Worm (Caenorhabditis elegans): ENCODE measurements around the gene acs-1.
A peak's percentile ranks its signal among the peaks of the same experiment; 100 is the strongest.

acs-1 gene

ce11 chrV:6524757-6525156, at the start of gene acs-1:
acs-1 (plus strand) TSS chrV:6524989.
- no peak for TF ChIP-seq him-1 (tag; optimal IDR thresholded peaks at IDR 0.05)
- TF ChIP-seq W03F9.2 (tag; optimal IDR thresholded peaks at IDR 0.05): no peak
- TF ChIP-seq dao-5 (tag; optimal IDR thresholded peaks at IDR 0.05): no peak

- no peak for TF ChIP-seq dao-5 (tag; optimal IDR thresholded peaks at IDR 0.05)
- no peak for TF ChIP-seq him-1 (tag; optimal IDR thresholded peaks at IDR 0.05)
- no peak for TF ChIP-seq W03F9.2 (tag; optimal IDR thresholded peaks at IDR 0.05)
Measured at ce11 chrV:6476026-6476425, 48.8 kb upstream of the acs-1 start.

- TF ChIP-seq him-1 (tag; optimal IDR thresholded peaks at IDR 0.05): no peak
- no peak for TF ChIP-seq dao-5 (tag; optimal IDR thresholded peaks at IDR 0.05)
- no peak for TF ChIP-seq W03F9.2 (tag; optimal IDR thresholded peaks at IDR 0.05)
Measured at ce11 chrV:6485109-6485508, 39.7 kb upstream of the acs-1 start.

- no peak for TF ChIP-seq dao-5 (tag; optimal IDR thresholded peaks at IDR 0.05)
- no peak for TF ChIP-seq him-1 (tag; optimal IDR thresholded peaks at IDR 0.05)
- TF ChIP-seq W03F9.2 (tag; optimal IDR thresholded peaks at IDR 0.05): no peak
Measured at ce11 chrV:6487878-6488277, 36.9 kb upstream of the acs-1 start.

ce11 chrV:6488849-6489248, 35.9 kb upstream of the acs-1 start, which contains the start of gene lec-10:
lec-10 (minus strand) TSS chrV:6489120.
- TF ChIP-seq him-1 (tag; optimal IDR thresholded peaks at IDR 0.05) (no peak), dao-5 (tag; optimal IDR thresholded peaks at IDR 0.05) (no peak), W03F9.2 (tag; optimal IDR thresholded peaks at IDR 0.05) (no peak)

- no peak for TF ChIP-seq W03F9.2 (tag; optimal IDR thresholded peaks at IDR 0.05)
- no peak for TF ChIP-seq him-1 (tag; optimal IDR thresholded peaks at IDR 0.05)
- TF ChIP-seq dao-5 (tag; optimal IDR thresholded peaks at IDR 0.05): no peak
Measured at ce11 chrV:6492497-6492896, 32.3 kb upstream of the acs-1 start.

ce11 chrV:6493821-6494220, 31.0 kb upstream of the acs-1 start, which contains the start of gene cpt-6:
cpt-6 (minus strand) TSS chrV:6493921.
- TF ChIP-seq him-1 (tag; optimal IDR thresholded peaks at IDR 0.05): no peak
- no peak for TF ChIP-seq dao-5 (tag; optimal IDR thresholded peaks at IDR 0.05)
- TF ChIP-seq W03F9.2 (tag; optimal IDR thresholded peaks at IDR 0.05): no peak

- no peak for TF ChIP-seq W03F9.2 (tag; optimal IDR thresholded peaks at IDR 0.05)
- TF ChIP-seq him-1 (tag; optimal IDR thresholded peaks at IDR 0.05): no peak
- no peak for TF ChIP-seq dao-5 (tag; optimal IDR thresholded peaks at IDR 0.05)
Measured at ce11 chrV:6495353-6495752, 29.4 kb upstream of the acs-1 start.

ce11 chrV:6496611-6497158, 28.1 kb upstream of the acs-1 start, which contains the start of gene dgtr-1:
dgtr-1 (plus strand) TSS chrV:6497108.
- TF ChIP-seq dao-5 (tag; optimal IDR thresholded peaks at IDR 0.05) (no peak), W03F9.2 (tag; optimal IDR thresholded peaks at IDR 0.05) (peak; percentile 23)

- TF ChIP-seq W03F9.2 (tag; optimal IDR thresholded peaks at IDR 0.05) (no peak), him-1 (tag; optimal IDR thresholded peaks at IDR 0.05) (no peak), dao-5 (tag; optimal IDR thresholded peaks at IDR 0.05) (no peak)
Measured at ce11 chrV:6498441-6498840, 26.3 kb upstream of the acs-1 start.

- TF ChIP-seq dao-5 (tag; optimal IDR thresholded peaks at IDR 0.05) (no peak), W03F9.2 (tag; optimal IDR thresholded peaks at IDR 0.05) (no peak), him-1 (tag; optimal IDR thresholded peaks at IDR 0.05) (no peak)
Measured at ce11 chrV:6498903-6499302, 25.9 kb upstream of the acs-1 start, which contains the start of gene W01A11.1. W01A11.1 (plus strand) TSS chrV:6499224.

- TF ChIP-seq dao-5 (tag; optimal IDR thresholded peaks at IDR 0.05): no peak
- TF ChIP-seq W03F9.2 (tag; optimal IDR thresholded peaks at IDR 0.05): no peak
- TF ChIP-seq him-1 (tag; optimal IDR thresholded peaks at IDR 0.05): no peak
Measured at ce11 chrV:6503158-6503557, 21.6 kb upstream of the acs-1 start.

ce11 chrV:6504131-6504827, 20.5 kb upstream of the acs-1 start, which contains the start of gene moc-2:
moc-2 (minus strand) TSS chrV:6504181.
- no peak for TF ChIP-seq W03F9.2 (tag; optimal IDR thresholded peaks at IDR 0.05)
- TF ChIP-seq dao-5 (tag; optimal IDR thresholded peaks at IDR 0.05): no peak
- no peak for TF ChIP-seq him-1 (tag; optimal IDR thresholded peaks at IDR 0.05)

- TF ChIP-seq dao-5 (tag; optimal IDR thresholded peaks at IDR 0.05) (no peak), W03F9.2 (tag; optimal IDR thresholded peaks at IDR 0.05) (no peak), him-1 (tag; optimal IDR thresholded peaks at IDR 0.05) (no peak)
Measured at ce11 chrV:6505339-6505811, 19.4 kb upstream of the acs-1 start, which contains the start of gene W01A11.7. W01A11.7 (minus strand) TSS chrV:6505389.

All from whole organism, L4/young adult.